Fruit fly (Drosophila melanogaster) whole organism, embryonic: Measurements from ENCODE around the gene shv.
A peak's percentile ranks its signal among the peaks of the same experiment; 100 is the strongest.

Experiments used
- Aef1 ChIP-seq: fragments of 200-800 bp; sonication (Bioruptor generic); IDR thresholded peaks from 3 replicates; pipeline ENCODE4 v1.3.6; 2022; ENCODE audit warnings: missing biosample characterization, missing genetic modification characterization
- Bgb ChIP-seq: fragments of 200-800 bp; sonication (Bioruptor generic); IDR thresholded peaks from 2 replicates; pipeline ENCODE4 v1.3.6; 2022; ENCODE audit warnings: missing biosample characterization, missing genetic modification characterization; ENCODE audit not compliant: partially characterized antibody
- CG11456 ChIP-seq: fragments of 200-800 bp; sonication (Bioruptor generic); IDR thresholded peaks from 3 replicates; pipeline ENCODE4 v1.3.6; 2022; ENCODE audit warnings: missing biosample characterization, missing genetic modification characterization
- CG11504 ChIP-seq: fragments of 200-800 bp; sonication (Bioruptor generic); optimal IDR thresholded peaks from 3 replicates; lab custom pipeline; 2019; ENCODE audit warnings: missing biosample characterization, mild to moderate bottlenecking, missing genetic modification characterization, moderate library complexity
- CG12155 ChIP-seq: fragments of 200-800 bp; sonication (Bioruptor generic); optimal IDR thresholded peaks from 3 replicates; lab custom pipeline; 2016; ENCODE audit warnings: missing biosample characterization, missing genetic modification characterization
- CG12769 ChIP-seq: fragments of 200-800 bp; sonication (Bioruptor generic); optimal IDR thresholded peaks from 2 replicates; lab custom pipeline; 2019; ENCODE audit warnings: missing biosample characterization, mild to moderate bottlenecking, missing genetic modification characterization, moderate library complexity
- CG13624 ChIP-seq: fragments of 200-800 bp; sonication (Bioruptor generic); optimal IDR thresholded peaks from 2 replicates; lab custom pipeline; 2016; ENCODE audit warnings: missing biosample characterization, missing genetic modification characterization
- CG14441 ChIP-seq: fragments of 200-800 bp; sonication (Bioruptor generic); IDR thresholded peaks from 2 replicates; pipeline ENCODE4 v1.3.6; 2022; ENCODE audit warnings: missing biosample characterization, missing genetic modification characterization
- CG15073 ChIP-seq: fragments of 200-800 bp; sonication (Bioruptor generic); optimal IDR thresholded peaks from 2 replicates; lab custom pipeline; 2016; ENCODE audit warnings: missing biosample characterization, missing genetic modification characterization
- CG16779 ChIP-seq: fragments of 200-800 bp; sonication (Bioruptor generic); IDR thresholded peaks from 2 replicates; pipeline ENCODE4 v1.3.6; 2022; ENCODE audit warnings: missing biosample characterization, missing genetic modification characterization
- CG17361 ChIP-seq: fragments of 200-800 bp; sonication (Bioruptor generic); IDR thresholded peaks from 3 replicates; pipeline ENCODE4 v1.3.6; 2022; ENCODE audit warnings: missing biosample characterization, missing genetic modification characterization
- CG17568 ChIP-seq: fragments of 200-800 bp; sonication (Bioruptor generic); optimal IDR thresholded peaks from 2 replicates; lab custom pipeline; 2018; ENCODE audit warnings: missing biosample characterization, mild to moderate bottlenecking, missing genetic modification characterization, moderate library complexity
- CG18262 ChIP-seq: fragments of 200-800 bp; optimal IDR thresholded peaks from 3 replicates; lab custom pipeline; 2019; ENCODE audit warnings: missing biosample characterization, mild to moderate bottlenecking, missing genetic modification characterization, moderate library complexity
- CG18764 ChIP-seq: fragments of 200-800 bp; sonication (Bioruptor generic); optimal IDR thresholded peaks from 3 replicates; lab custom pipeline; 2016; ENCODE audit warnings: missing biosample characterization, missing genetic modification characterization
- CG34376 ChIP-seq: fragments of 200-800 bp; sonication (Bioruptor generic); optimal IDR thresholded peaks from 2 replicates; lab custom pipeline; 2018; ENCODE audit warnings: missing biosample characterization, mild to moderate bottlenecking, missing genetic modification characterization
- CG4820 ChIP-seq: fragments of 200-800 bp; sonication (Bioruptor generic); optimal IDR thresholded peaks from 3 replicates; lab custom pipeline; 2016; ENCODE audit warnings: missing biosample characterization, missing genetic modification characterization
- CG6689 ChIP-seq: fragments of 200-800 bp; sonication (Bioruptor generic); IDR thresholded peaks from 2 replicates; pipeline ENCODE4 v1.3.6; 2022; ENCODE audit warnings: missing biosample characterization, missing genetic modification characterization
- CG6813 ChIP-seq: fragments of 200-800 bp; sonication (Bioruptor generic); optimal IDR thresholded peaks from 2 replicates; lab custom pipeline; 2017; ENCODE audit warnings: missing biosample characterization, missing genetic modification characterization, mild to moderate bottlenecking, moderate library complexity, missing genetic modification reagents
- CG9876 ChIP-seq: fragments of 200-800 bp; sonication (Bioruptor generic); optimal IDR thresholded peaks from 2 replicates; lab custom pipeline; 2016; ENCODE audit warnings: missing biosample characterization, missing genetic modification characterization
- CkIIα-i1 ChIP-seq: fragments of 200-800 bp; sonication (Bioruptor generic); IDR thresholded peaks from 2 replicates; pipeline ENCODE4 v1.3.6; 2022; ENCODE audit warnings: missing biosample characterization, missing genetic modification characterization
- Dad ChIP-seq: fragments of 200-800 bp; sonication (Bioruptor generic); optimal IDR thresholded peaks from 3 replicates; lab custom pipeline; 2016; ENCODE audit warnings: missing biosample characterization, missing genetic modification characterization
- Dref ChIP-seq: fragments of 200-800 bp; sonication (Bioruptor generic); IDR thresholded peaks from 2 replicates; pipeline ENCODE4 v1.3.6; 2022; ENCODE audit warnings: missing biosample characterization, missing genetic modification characterization
- HmgD ChIP-seq: fragments of 200-800 bp; sonication (Bioruptor generic); optimal IDR thresholded peaks from 3 replicates; lab custom pipeline; 2016; ENCODE audit warnings: missing biosample characterization, missing genetic modification characterization
- Lim3 ChIP-seq: fragments of 200-800 bp; sonication (Bioruptor generic); IDR thresholded peaks from 2 replicates; pipeline ENCODE4 v1.3.6; 2022; ENCODE audit warnings: missing biosample characterization, missing genetic modification characterization
- Myb ChIP-seq: fragments of 200-800 bp; sonication (Bioruptor generic); optimal IDR thresholded peaks from 2 replicates; lab custom pipeline; 2016; ENCODE audit warnings: missing biosample characterization, missing genetic modification characterization
- NC2β ChIP-seq: fragments of 200-800 bp; sonication (Bioruptor generic); optimal IDR thresholded peaks from 2 replicates; lab custom pipeline; 2016; ENCODE audit warnings: missing biosample characterization, missing genetic modification characterization
- NK7.1 ChIP-seq: fragments of 200-800 bp; sonication (Bioruptor generic); optimal IDR thresholded peaks from 3 replicates; lab custom pipeline; 2016; ENCODE audit warnings: missing biosample characterization, missing genetic modification characterization
- Neu2 ChIP-seq: fragments of 200-800 bp; sonication (Bioruptor generic); optimal IDR thresholded peaks from 3 replicates; lab custom pipeline; 2016; ENCODE audit warnings: missing biosample characterization, missing genetic modification characterization, borderline replicate concordance
- Nf-YB ChIP-seq: fragments of 200-800 bp; sonication (Bioruptor generic); optimal IDR thresholded peaks from 3 replicates; lab custom pipeline; 2019; ENCODE audit warnings: missing biosample characterization, mild to moderate bottlenecking, missing genetic modification characterization, moderate library complexity
- Oli ChIP-seq: fragments of 200-800 bp; sonication (Bioruptor generic); optimal IDR thresholded peaks from 2 replicates; lab custom pipeline; 2018; ENCODE audit warnings: missing biosample characterization, mild to moderate bottlenecking, missing genetic modification characterization, moderate library complexity
- PHDP ChIP-seq: fragments of 200-800 bp; sonication (Bioruptor generic); optimal IDR thresholded peaks from 3 replicates; lab custom pipeline; 2018; ENCODE audit warnings: missing biosample characterization, mild to moderate bottlenecking, missing genetic modification characterization, moderate library complexity
- Taf1 ChIP-seq: fragments of 200-800 bp; sonication (Bioruptor generic); IDR thresholded peaks from 2 replicates; pipeline ENCODE4 v1.3.6; 2022; ENCODE audit warnings: missing biosample characterization, missing genetic modification characterization
- cas ChIP-seq: fragments of 200-800 bp; sonication (Bioruptor generic); IDR thresholded peaks from 2 replicates; pipeline ENCODE4 v1.3.6; 2022; ENCODE audit warnings: missing biosample characterization, missing genetic modification characterization
- cato ChIP-seq: fragments of 200-800 bp; sonication (Bioruptor generic); optimal IDR thresholded peaks from 2 replicates; lab custom pipeline; 2016; ENCODE audit warnings: missing biosample characterization, missing genetic modification characterization, borderline replicate concordance
- caup ChIP-seq: fragments of 200-800 bp; sonication (Bioruptor generic); optimal IDR thresholded peaks from 3 replicates; lab custom pipeline; 2017; ENCODE audit warnings: missing biosample characterization, mild to moderate bottlenecking, missing genetic modification characterization, moderate library complexity; ENCODE audit not compliant: severe bottlenecking
- chm ChIP-seq: fragments of 200-800 bp; sonication (Bioruptor generic); IDR thresholded peaks from 2 replicates; pipeline ENCODE4 v1.3.6; 2022; ENCODE audit warnings: missing biosample characterization, missing genetic modification characterization
- cwo ChIP-seq: fragments of 200-800 bp; sonication (Bioruptor generic); optimal IDR thresholded peaks from 3 replicates; lab custom pipeline; 2017; ENCODE audit warnings: missing biosample characterization, missing genetic modification characterization, mild to moderate bottlenecking, moderate library complexity, missing genetic modification reagents
- eyg ChIP-seq: fragments of 200-800 bp; sonication (Bioruptor generic); optimal IDR thresholded peaks from 3 replicates; lab custom pipeline; 2016; ENCODE audit warnings: missing biosample characterization, missing genetic modification characterization
- fd102C ChIP-seq: fragments of 200-800 bp; sonication (Bioruptor generic); optimal IDR thresholded peaks from 2 replicates; lab custom pipeline; 2018; ENCODE audit warnings: missing biosample characterization, mild to moderate bottlenecking, missing genetic modification characterization, moderate library complexity
- ftz-f1 ChIP-seq: fragments of 200-800 bp; sonication (Bioruptor generic); optimal IDR thresholded peaks from 2 replicates; lab custom pipeline; 2016; ENCODE audit warnings: missing biosample characterization, missing genetic modification characterization
- fu2 ChIP-seq: fragments of 200-800 bp; sonication (Bioruptor generic); optimal IDR thresholded peaks from 2 replicates; lab custom pipeline; 2016; ENCODE audit warnings: missing biosample characterization, missing genetic modification characterization
- gro ChIP-seq: fragments of 200-800 bp; sonication (Bioruptor generic); optimal IDR thresholded peaks from 2 replicates; lab custom pipeline; 2016; ENCODE audit warnings: missing biosample characterization, missing genetic modification characterization
- ind ChIP-seq: fragments of 200-800 bp; sonication (Bioruptor generic); optimal IDR thresholded peaks from 3 replicates; lab custom pipeline; 2016; ENCODE audit warnings: missing biosample characterization, missing genetic modification characterization
- lbe ChIP-seq: fragments of 200-800 bp; sonication (Bioruptor generic); optimal IDR thresholded peaks from 2 replicates; lab custom pipeline; 2016; ENCODE audit warnings: missing biosample characterization, mild to moderate bottlenecking, missing genetic modification characterization
- onecut ChIP-seq: fragments of 200-800 bp; sonication (Bioruptor generic); IDR thresholded peaks from 2 replicates; pipeline ENCODE4 v1.3.6; 2022; ENCODE audit warnings: missing biosample characterization, missing genetic modification characterization
- pho ChIP-seq: fragments of 200-800 bp; sonication (Bioruptor generic); optimal IDR thresholded peaks from 2 replicates; lab custom pipeline; 2016; ENCODE audit warnings: missing biosample characterization, missing genetic modification characterization
- sc ChIP-seq, 3 experiments: fragments of >200 bp in 2 of 3; fragments of 200-800 bp in 1 of 3; sonication (Bioruptor generic) in 1 of 3; optimal IDR thresholded peaks; 2 replicates in 2 of 3; 3 replicates in 1 of 3; lab custom pipeline; 2017; ENCODE audit warnings: mild to moderate bottlenecking in 1 of 3, missing biosample characterization in 1 of 3, missing genetic modification characterization in 1 of 3, missing genetic modification reagents in 1 of 3
- yki ChIP-seq: fragments of >200 bp; optimal IDR thresholded peaks from 3 replicates; lab custom pipeline; 2018
- z ChIP-seq: fragments of 200-800 bp; sonication (Bioruptor generic); IDR thresholded peaks from 3 replicates; pipeline ENCODE4 v1.3.6; 2022; ENCODE audit warnings: missing biosample characterization, missing genetic modification characterization
- zen2 ChIP-seq: fragments of 200-800 bp; sonication (Bioruptor generic); IDR thresholded peaks from 3 replicates; pipeline ENCODE4 v1.3.6; 2022; ENCODE audit warnings: missing biosample characterization, missing genetic modification characterization; ENCODE audit not compliant: partially characterized antibody

Gene shv

DNA sequence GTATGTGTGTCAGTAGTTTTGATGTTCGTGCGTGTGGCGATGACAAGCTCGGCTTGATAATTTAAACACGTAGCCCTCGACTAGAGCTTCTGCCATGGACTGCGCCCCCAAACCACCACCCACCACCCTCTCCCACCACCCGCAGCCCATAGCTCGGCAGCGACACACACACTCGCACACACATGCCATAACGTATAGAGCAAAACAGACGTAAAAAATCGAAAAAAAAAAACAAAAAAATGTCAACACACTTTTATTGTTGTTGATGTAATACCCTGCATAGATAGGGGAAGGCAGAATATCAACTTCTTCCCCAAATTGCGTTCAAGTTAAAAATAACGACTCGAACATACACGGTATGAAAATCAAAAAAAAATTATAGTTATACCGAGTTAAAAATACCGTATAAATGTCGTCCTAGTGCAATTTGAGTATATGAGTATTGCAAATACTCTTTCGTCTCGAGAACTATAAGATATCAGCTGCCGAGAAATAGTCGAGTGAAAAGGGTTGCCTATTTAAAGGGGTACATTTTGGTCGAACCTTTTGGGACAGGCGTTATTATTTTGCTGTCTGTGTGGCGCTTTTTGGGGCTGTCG, 17.5 kb downstream of the shv start (continued):
- TF ChIP-seq pho (GFP tag; lab: Kevin White, UChicago) (peak; percentile 82), ind (GFP tag; lab: Kevin White, UChicago) (peak; percentile 82), fu2 (peak; percentile 82), CG17361 (GFP tag; lab: Robert Waterston, UW) (peak; percentile 73), CG11456 (GFP tag; lab: Robert Waterston, UW) (no peak; the same call in 2 of the 3 replicates), CG17568 (peak; percentile 72), CG4820 (GFP tag; lab: Kevin White, UChicago) (peak; percentile 28), CG18764 (peak; percentile 63), Lim3 (0 out of 2 replicates have a peak, but pooled peaks have one; percentile 11), CG16779 (peak; percentile 30; the same call in 1 of the 2 replicates), onecut (GFP tag; lab: Robert Waterston, UW) (no peak), CG9876 (GFP tag; lab: Kevin White, UChicago) (peak; percentile 68), cas (GFP tag; lab: Robert Waterston, UW) (no peak), NC2β (GFP tag; lab: Kevin White, UChicago) (peak; percentile 62), Nf-YB (GFP tag; lab: Kevin White, UChicago) (peak; percentile 21), ftz-f1 (GFP tag; lab: Kevin White, UChicago) (no peak), Dad (GFP tag; lab: Kevin White, UChicago) (peak; percentile 74), chm (GFP tag; lab: Robert Waterston, UW) (0 out of 2 replicates have a peak, but pooled peaks have one; percentile 12), CG15073 (peak; percentile 26), cwo (GFP tag; lab: Kevin White, UChicago) (peak; percentile 71), CG18262 (tag; lab: Kevin White, UChicago) (peak; percentile 54), Oli (tag; lab: Kevin White, UChicago) (peak; percentile 87), CG12155 (GFP tag; lab: Kevin White, UChicago) (peak; percentile 73), CG6689 (GFP tag; lab: Robert Waterston, UW) (peak; percentile 82), lbe (GFP tag; lab: Kevin White, UChicago) (no peak), HmgD (GFP tag; lab: Kevin White, UChicago) (peak; percentile 39), Aef1 (GFP tag; lab: Robert Waterston, UW) (peak; percentile 74; the same call in 2 of the 3 replicates), CG11504 (tag; lab: Kevin White, UChicago) (peak; percentile 79), CkIIα-i1 (GFP tag; lab: Robert Waterston, UW) (no peak), Taf1 (GFP tag; lab: Robert Waterston, UW) (no peak), zen2 (GFP tag; lab: Robert Waterston, UW) (no peak), CG14441 (GFP tag; lab: Robert Waterston, UW) (peak; percentile 79), fd102C (GFP tag; lab: Kevin White, UChicago) (no peak), yki (lab: Kevin White, UChicago) (no peak), CG6813 (GFP tag; lab: Kevin White, UChicago) (peak; percentile 78), CG12769 (tag; lab: Kevin White, UChicago) (no peak), z (no peak), eyg (GFP tag; lab: Kevin White, UChicago) (peak; percentile 87), Bgb (GFP tag; lab: Robert Waterston, UW) (no peak), Myb (peak; percentile 71), sc (optimal IDR thresholded peaks at IDR 0.05; lab: Kevin White, UChicago) (no peak), sc (GFP tag; optimal IDR thresholded peaks at IDR 0.05; lab: Kevin White, UChicago) (peak; percentile 24), NK7.1 (GFP tag; lab: Kevin White, UChicago) (peak; percentile 79), Neu2 (GFP tag; lab: Kevin White, UChicago) (no peak), gro (GFP tag; lab: Kevin White, UChicago) (peak; percentile 95), Dref (no peak), cato (GFP tag; lab: Kevin White, UChicago) (peak; percentile 43), CG13624 (GFP tag; lab: Kevin White, UChicago) (peak; percentile 83), PHDP (tag; lab: Kevin White, UChicago) (peak; percentile 83), CG34376 (GFP tag; lab: Kevin White, UChicago) (peak; percentile 68), caup (GFP tag; lab: Kevin White, UChicago) (peak; percentile 69)
